Worm (Caenorhabditis elegans) whole organism, L4 larva: Measurements from ENCODE around the gene Y47D3B.4.

Source experiments
- ZK546.5 ChIP-seq, 2 experiments: sonication (generic microtip); optimal IDR thresholded peaks; 2 replicates each; lab custom pipeline; 2017; ENCODE audit warnings: missing biosample characterization in 2 of 2, missing genetic modification characterization in 2 of 2
- ama-1 ChIP-seq: fragments of 150-350 bp; optimal IDR thresholded peaks from 2 replicates; lab custom pipeline; 2014; ENCODE audit warnings: inconsistent platforms, mixed read lengths
- ceh-20 ChIP-seq: fragments of 200-800 bp; sonication (Bioruptor generic); IDR thresholded peaks from 2 replicates; pipeline ENCODE4 v1.3.6; 2022; ENCODE audit warnings: missing genetic modification reagents, missing genetic modification characterization, missing compliant biosample characterization
- ceh-82 ChIP-seq: sonication (generic microtip); optimal IDR thresholded peaks from 2 replicates; lab custom pipeline; 2017; ENCODE audit warnings: missing biosample characterization, missing genetic modification characterization
- egl-27 ChIP-seq: sonication (generic microtip); optimal IDR thresholded peaks from 3 replicates; lab custom pipeline; 2017; ENCODE audit warnings: missing biosample characterization, missing genetic modification reagents, missing genetic modification characterization
- egl-43 ChIP-seq: fragments of 200-800 bp; sonication (Bioruptor generic); IDR thresholded peaks from 2 replicates; pipeline ENCODE4 v1.3.6; 2022; ENCODE audit warnings: missing genetic modification reagents, missing genetic modification characterization, missing compliant biosample characterization
- fos-1 ChIP-seq: fragments of 150-350 bp; optimal IDR thresholded peaks from 2 replicates; lab custom pipeline; 2014; ENCODE audit warnings: missing biosample characterization, missing genetic modification characterization
- nhr-76 ChIP-seq: fragments of 150-350 bp; optimal IDR thresholded peaks from 2 replicates; lab custom pipeline; 2014; ENCODE audit warnings: missing biosample characterization, missing genetic modification characterization
- skn-1 ChIP-seq: fragments of 150-350 bp; optimal IDR thresholded peaks from 2 replicates; lab custom pipeline; 2014; ENCODE audit warnings: missing biosample characterization, missing genetic modification characterization
- snpc-4 ChIP-seq: fragments of 150-350 bp; optimal IDR thresholded peaks from 2 replicates; lab custom pipeline; 2014; ENCODE audit warnings: missing biosample characterization, missing genetic modification characterization
- unc-62 ChIP-seq, 3 experiments: fragments of 150-350 bp in 1 of 3; sonication (generic microtip); optimal IDR thresholded peaks in 2 of 3; peaks in 1 of 3; 1 replicate in 1 of 3; 2 replicates in 2 of 3; lab custom pipeline; 2014 to 2017; ENCODE audit warnings: missing biosample characterization in 3 of 3, missing genetic modification characterization in 3 of 3, missing genetic modification reagents in 3 of 3, missing genotype in 1 of 3

DNA sequence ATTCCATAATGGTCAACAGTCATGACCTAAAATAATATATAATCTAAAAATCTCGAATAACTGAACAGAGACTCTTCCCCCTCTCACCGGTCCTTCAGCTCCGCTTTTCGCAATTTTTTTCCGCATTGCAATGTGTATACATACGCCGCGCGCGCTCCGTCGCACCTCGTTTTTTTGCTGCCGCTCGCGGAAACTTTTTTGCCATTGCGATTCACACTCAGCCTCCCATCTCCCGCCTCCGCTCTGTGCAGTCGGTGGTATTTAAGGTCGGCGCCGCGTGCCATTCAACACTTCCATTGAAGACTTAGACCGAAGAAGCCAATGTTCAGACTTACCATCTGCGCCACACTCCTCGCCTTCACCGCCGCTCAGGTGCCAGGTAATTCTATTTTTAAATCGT is 21.8 kb downstream of the Y47D3B.4 start, which contains the start of gene idpc-1:
- no peak for TF ChIP-seq ZK546.5 (tag; optimal IDR thresholded peaks at IDR 0.05; lab: Kevin White, UChicago)
- no peak for TF ChIP-seq snpc-4 (tag; lab: Kevin White, UChicago)
- TF ChIP-seq ceh-20: no peak
- TF ChIP-seq skn-1: no peak
- TF ChIP-seq egl-43 (GFP tag; lab: Robert Waterston, UW): no peak
- TF ChIP-seq fos-1: no peak
- no peak for TF ChIP-seq egl-27 (tag; lab: Kevin White, UChicago)
- no peak for TF ChIP-seq ama-1
- TF ChIP-seq ceh-82 (tag; lab: Kevin White, UChicago): no peak
- no peak for TF ChIP-seq nhr-76 (tag; lab: Kevin White, UChicago)
- no peak for TF ChIP-seq unc-62 (GFP tag; optimal IDR thresholded peaks at IDR 0.05 in 1 of 2; lab: Kevin White, UChicago)
- TF ChIP-seq unc-62 (tag; optimal IDR thresholded peaks at IDR 0.05; lab: Kevin White, UChicago): no peak
